Fruit fly (Drosophila melanogaster): ENCODE measurements around the gene CG6163.

CG6163 gene

dm6 chr3L:11368319-11369299 is 3.9 kb upstream of the CG6163 start:
- TF ChIP-seq foxo (GFP tag; optimal IDR thresholded peaks at IDR 0.05) (peak in 1 of 2 experiments; percentile 82), Jra (GFP tag; optimal IDR thresholded peaks at IDR 0.05) (no peak), HLH106 (tag; optimal IDR thresholded peaks at IDR 0.05) (peak; percentile 77), fru (GFP tag; optimal IDR thresholded peaks at IDR 0.05) (peak; percentile 69), Abd-B (GFP tag; optimal IDR thresholded peaks at IDR 0.05) (no peak), br (GFP tag; optimal IDR thresholded peaks at IDR 0.05) (peak; percentile 67), sage (GFP tag; optimal IDR thresholded peaks at IDR 0.05) (no peak), sv (GFP tag; optimal IDR thresholded peaks at IDR 0.05) (no peak), usp (GFP tag; optimal IDR thresholded peaks at IDR 0.05) (no peak), CG32264 (GFP tag; optimal IDR thresholded peaks at IDR 0.05) (no peak), woc (GFP tag; optimal IDR thresholded peaks at IDR 0.05) (peak; percentile 46), Hr83 (GFP tag; optimal IDR thresholded peaks at IDR 0.05; ENCODE audit: poor library complexity, severe bottlenecking) (peak; percentile 29), Dif (GFP tag; optimal IDR thresholded peaks at IDR 0.05; ENCODE audit: partially characterized antibody) (peak; percentile 61), pan (optimal IDR thresholded peaks at IDR 0.05) (no peak), Hr78 (GFP tag; optimal IDR thresholded peaks at IDR 0.05) (no peak), dsf (GFP tag; optimal IDR thresholded peaks at IDR 0.05; ENCODE audit: borderline replicate concordance) (peak; percentile 4), h (GFP tag; optimal IDR thresholded peaks at IDR 0.05) (peak; percentile 64), N (GFP tag; optimal IDR thresholded peaks at IDR 0.05) (no peak), CrebA (GFP tag; optimal IDR thresholded peaks at IDR 0.05; ENCODE audit: borderline replicate concordance) (peak; percentile 96), CG9705 (GFP tag; optimal IDR thresholded peaks at IDR 0.05) (no peak), Dfd (GFP tag; optimal IDR thresholded peaks at IDR 0.05) (no peak), jim (GFP tag; optimal IDR thresholded peaks at IDR 0.05) (peak; percentile 81), tai (GFP tag; optimal IDR thresholded peaks at IDR 0.05) (no peak), ey (GFP tag; optimal IDR thresholded peaks at IDR 0.05) (peak; percentile 63), Hnf4 (GFP tag; optimal IDR thresholded peaks at IDR 0.05) (peak; percentile 47), Myc (optimal IDR thresholded peaks at IDR 0.05) (no peak), Vsx2 (GFP tag; optimal IDR thresholded peaks at IDR 0.05; ENCODE audit: partially characterized antibody) (peak; percentile 46), dl (GFP tag; optimal IDR thresholded peaks at IDR 0.05; ENCODE audit: insufficient read depth in 1 of 2, partially characterized antibody in 2 of 2) (peak in 1 of 2 experiments; percentile 13), OdsH (GFP tag; optimal IDR thresholded peaks at IDR 0.05) (peak; percentile 64), rgr (GFP tag; optimal IDR thresholded peaks at IDR 0.05) (peak; percentile 61), brk (GFP tag; optimal IDR thresholded peaks at IDR 0.05) (no peak), psq (GFP tag; optimal IDR thresholded peaks at IDR 0.05) (peak; percentile 65), lola (GFP tag; optimal IDR thresholded peaks at IDR 0.05) (no peak), Mio (GFP tag; optimal IDR thresholded peaks at IDR 0.05) (no peak), GATAd (GFP tag; optimal IDR thresholded peaks at IDR 0.05) (no peak), Rel (GFP tag; optimal IDR thresholded peaks at IDR 0.05) (peak; percentile 54), Rel (tag; optimal IDR thresholded peaks at IDR 0.05) (peak; percentile 16), Sp1 (GFP tag; optimal IDR thresholded peaks at IDR 0.05) (peak; percentile 81), dmrt93B (GFP tag; optimal IDR thresholded peaks at IDR 0.05) (peak; percentile 76)

- TF ChIP-seq foxo (GFP tag; optimal IDR thresholded peaks at IDR 0.05) = peak in 1 of 2 experiments; percentile 34
- no peak for TF ChIP-seq lola (GFP tag; optimal IDR thresholded peaks at IDR 0.05)
- peak; percentile 5 for TF ChIP-seq OdsH (GFP tag; optimal IDR thresholded peaks at IDR 0.05)
- peak; percentile 3 for TF ChIP-seq Hnf4 (GFP tag; optimal IDR thresholded peaks at IDR 0.05)
- TF ChIP-seq HLH106 (tag; optimal IDR thresholded peaks at IDR 0.05) = peak; percentile 1
- TF ChIP-seq h (GFP tag; optimal IDR thresholded peaks at IDR 0.05) = peak; percentile 3
Measured at dm6 chr3L:11367797-11368196, 3.1 kb upstream of the CG6163 start.

Data from whole organism, wandering third instar larva.